Fruit fly (Drosophila melanogaster) whole organism, embryonic: ENCODE results near the gene CG5096.
A peak's percentile ranks its signal among the peaks of the same experiment; 100 is the strongest.

Source experiments
- B-H1 ChIP-seq: fragments of 200-800 bp; sonication (Bioruptor generic); IDR thresholded peaks from 3 replicates; pipeline ENCODE4 v1.3.6; 2022; ENCODE audit warnings: missing biosample characterization, missing genetic modification characterization
- CG1233 ChIP-seq: fragments of 200-800 bp; sonication (Bioruptor generic); optimal IDR thresholded peaks from 4 replicates; lab custom pipeline; 2018; ENCODE audit warnings: missing biosample characterization, mild to moderate bottlenecking, missing genetic modification characterization
- CG14710 ChIP-seq: fragments of 200-800 bp; sonication (Bioruptor generic); optimal IDR thresholded peaks from 3 replicates; lab custom pipeline; 2019; ENCODE audit warnings: missing biosample characterization, mild to moderate bottlenecking, missing genetic modification characterization, moderate library complexity
- CG16813 ChIP-seq: fragments of 200-800 bp; sonication (Bioruptor generic); IDR thresholded peaks from 3 replicates; pipeline ENCODE4 v1.3.6; 2022; ENCODE audit warnings: missing biosample characterization, missing genetic modification characterization; ENCODE audit not compliant: partially characterized antibody
- CG18619 ChIP-seq: fragments of 200-800 bp; sonication (Bioruptor generic); optimal IDR thresholded peaks from 3 replicates; lab custom pipeline; 2017; ENCODE audit warnings: missing biosample characterization, mild to moderate bottlenecking, missing genetic modification characterization
- CG2129 ChIP-seq: fragments of 200-800 bp; sonication (Bioruptor generic); IDR thresholded peaks from 2 replicates; pipeline ENCODE4 v1.3.6; 2022; ENCODE audit warnings: missing biosample characterization, missing genetic modification characterization; ENCODE audit not compliant: partially characterized antibody
- CG33557 ChIP-seq: fragments of 200-800 bp; sonication (Bioruptor generic); optimal IDR thresholded peaks from 2 replicates; lab custom pipeline; 2019; ENCODE audit warnings: missing biosample characterization, mild to moderate bottlenecking, missing genetic modification characterization, moderate library complexity
- CG3838 ChIP-seq: fragments of 200-800 bp; sonication (Bioruptor generic); optimal IDR thresholded peaks from 3 replicates; lab custom pipeline; 2016; ENCODE audit warnings: missing biosample characterization, missing genetic modification characterization
- CG43689 ChIP-seq: fragments of 200-800 bp; sonication (Bioruptor generic); IDR thresholded peaks from 2 replicates; pipeline ENCODE4 v1.3.6; 2022; ENCODE audit warnings: missing biosample characterization, missing genetic modification characterization
- CG7963 ChIP-seq: fragments of 200-800 bp; sonication (Bioruptor generic); IDR thresholded peaks from 3 replicates; pipeline ENCODE4 v1.3.6; 2022; ENCODE audit warnings: missing biosample characterization, missing genetic modification characterization; ENCODE audit not compliant: partially characterized antibody
- CG8388 ChIP-seq: fragments of 200-800 bp; sonication (Bioruptor generic); optimal IDR thresholded peaks from 2 replicates; lab custom pipeline; 2019; ENCODE audit warnings: missing biosample characterization, mild to moderate bottlenecking, missing genetic modification characterization, moderate library complexity
- CG8944 ChIP-seq: fragments of 200-800 bp; sonication (Bioruptor generic); optimal IDR thresholded peaks from 3 replicates; lab custom pipeline; 2016; ENCODE audit warnings: missing biosample characterization, missing genetic modification characterization
- CG9727 ChIP-seq: fragments of 200-800 bp; sonication (Bioruptor generic); optimal IDR thresholded peaks from 3 replicates; lab custom pipeline; 2017; ENCODE audit warnings: missing biosample characterization, mild to moderate bottlenecking, missing genetic modification characterization
- CG9876 ChIP-seq: fragments of 200-800 bp; sonication (Bioruptor generic); optimal IDR thresholded peaks from 2 replicates; lab custom pipeline; 2016; ENCODE audit warnings: missing biosample characterization, missing genetic modification characterization
- CG9932 ChIP-seq: fragments of 200-800 bp; sonication (Bioruptor generic); IDR thresholded peaks from 2 replicates; pipeline ENCODE4 v1.3.6; 2022; ENCODE audit warnings: missing biosample characterization, missing genetic modification characterization
- CHES-1-like ChIP-seq: fragments of 200-800 bp; sonication (Bioruptor generic); optimal IDR thresholded peaks from 2 replicates; lab custom pipeline; 2016; ENCODE audit warnings: missing biosample characterization, missing genetic modification characterization
- Dek ChIP-seq: fragments of 200-800 bp; sonication (Bioruptor generic); optimal IDR thresholded peaks from 3 replicates; lab custom pipeline; 2019; ENCODE audit warnings: missing biosample characterization, mild to moderate bottlenecking, missing genetic modification characterization, moderate library complexity
- Ets97D ChIP-seq: fragments of 200-800 bp; sonication (Bioruptor generic); optimal IDR thresholded peaks from 3 replicates; lab custom pipeline; 2016; ENCODE audit warnings: missing biosample characterization, missing genetic modification characterization
- Gsc ChIP-seq: fragments of 200-800 bp; sonication (Bioruptor generic); IDR thresholded peaks from 2 replicates; pipeline ENCODE4 v1.3.6; 2022; ENCODE audit warnings: missing biosample characterization, missing genetic modification characterization
- HLH54F ChIP-seq: fragments of 200-800 bp; sonication (Bioruptor generic); optimal IDR thresholded peaks from 3 replicates; lab custom pipeline; 2016; ENCODE audit warnings: missing biosample characterization, missing genetic modification characterization
- Hand ChIP-seq: fragments of 200-800 bp; sonication (Bioruptor generic); optimal IDR thresholded peaks from 2 replicates; lab custom pipeline; 2017; ENCODE audit warnings: mild to moderate bottlenecking, missing biosample characterization, missing genetic modification reagents, missing genetic modification characterization
- Hmx ChIP-seq: fragments of 200-800 bp; sonication (Bioruptor generic); optimal IDR thresholded peaks from 2 replicates; lab custom pipeline; 2016; ENCODE audit warnings: missing biosample characterization, missing genetic modification characterization
- Jarid2 ChIP-seq: fragments of 200-800 bp; sonication (Bioruptor generic); optimal IDR thresholded peaks from 3 replicates; lab custom pipeline; 2017; ENCODE audit warnings: mild to moderate bottlenecking, missing biosample characterization, missing genetic modification reagents, missing genetic modification characterization
- MBD-R2 ChIP-seq: fragments of 200-800 bp; sonication (Bioruptor generic); IDR thresholded peaks from 2 replicates; pipeline ENCODE4 v1.3.6; 2022; ENCODE audit warnings: missing biosample characterization, missing genetic modification characterization
- Oaz ChIP-seq: fragments of 200-800 bp; sonication (Bioruptor generic); IDR thresholded peaks from 2 replicates; pipeline ENCODE4 v1.3.6; 2022; ENCODE audit warnings: missing biosample characterization, missing genetic modification characterization
- Optix ChIP-seq: fragments of 200-800 bp; sonication (Bioruptor generic); IDR thresholded peaks from 3 replicates; pipeline ENCODE4 v1.3.6; 2022; ENCODE audit warnings: missing biosample characterization, missing genetic modification characterization
- Ptx1 ChIP-seq: fragments of 200-800 bp; sonication (Bioruptor generic); IDR thresholded peaks from 2 replicates; pipeline ENCODE4 v1.3.6; 2022; ENCODE audit warnings: missing biosample characterization, missing genetic modification characterization
- Rfx ChIP-seq: fragments of 200-800 bp; sonication (Bioruptor generic); IDR thresholded peaks from 2 replicates; pipeline ENCODE4 v1.3.6; 2022; ENCODE audit warnings: missing biosample characterization, missing genetic modification characterization
- Sry-β ChIP-seq: fragments of 200-800 bp; sonication (Bioruptor generic); optimal IDR thresholded peaks from 2 replicates; lab custom pipeline; 2018; ENCODE audit warnings: missing biosample characterization, mild to moderate bottlenecking, missing genetic modification characterization, moderate library complexity
- bbx ChIP-seq: fragments of 200-800 bp; sonication (Bioruptor generic); IDR thresholded peaks from 2 replicates; pipeline ENCODE4 v1.3.6; 2022; ENCODE audit warnings: missing biosample characterization, missing genetic modification characterization; ENCODE audit not compliant: partially characterized antibody
- bsh ChIP-seq, 2 experiments: fragments of 200-800 bp; sonication (Bioruptor generic); optimal IDR thresholded peaks; 2 replicates each; lab custom pipeline; 2017 to 2018; ENCODE audit warnings: mild to moderate bottlenecking in 2 of 2, missing biosample characterization in 2 of 2, missing genetic modification characterization in 2 of 2, moderate library complexity in 1 of 2
- caup ChIP-seq: fragments of 200-800 bp; sonication (Bioruptor generic); optimal IDR thresholded peaks from 3 replicates; lab custom pipeline; 2017; ENCODE audit warnings: missing biosample characterization, mild to moderate bottlenecking, missing genetic modification characterization, moderate library complexity; ENCODE audit not compliant: severe bottlenecking
- chif ChIP-seq, 2 experiments: fragments of 200-800 bp; sonication (Bioruptor generic); optimal IDR thresholded peaks; 3 replicates each; lab custom pipeline; 2016; ENCODE audit warnings: missing biosample characterization in 2 of 2, missing genetic modification characterization in 2 of 2
- ci ChIP-seq: fragments of 200-800 bp; sonication (Bioruptor generic); IDR thresholded peaks from 3 replicates; pipeline ENCODE4 v1.3.6; 2022; ENCODE audit warnings: missing biosample characterization, missing genetic modification characterization
- crol ChIP-seq: fragments of 200-800 bp; sonication (Bioruptor generic); IDR thresholded peaks from 2 replicates; pipeline ENCODE4 v1.3.6; 2022; ENCODE audit warnings: missing biosample characterization, missing genetic modification characterization
- crp ChIP-seq, 2 experiments: fragments of 200-800 bp; sonication (Bioruptor generic); optimal IDR thresholded peaks; 2 replicates in 1 of 2; 3 replicates in 1 of 2; lab custom pipeline; 2017; ENCODE audit warnings: missing biosample characterization in 2 of 2, missing genetic modification characterization in 2 of 2, mild to moderate bottlenecking in 1 of 2, moderate library complexity in 1 of 2
- dm ChIP-seq: fragments of 200-800 bp; sonication (Bioruptor generic); optimal IDR thresholded peaks from 3 replicates; lab custom pipeline; 2016; ENCODE audit warnings: missing biosample characterization, missing genetic modification characterization
- ind ChIP-seq: fragments of 200-800 bp; sonication (Bioruptor generic); optimal IDR thresholded peaks from 3 replicates; lab custom pipeline; 2016; ENCODE audit warnings: missing biosample characterization, missing genetic modification characterization
- lab ChIP-seq: fragments of 200-800 bp; sonication (Bioruptor generic); optimal IDR thresholded peaks from 3 replicates; lab custom pipeline; 2017; ENCODE audit warnings: missing biosample characterization, missing genetic modification characterization, mild to moderate bottlenecking, moderate library complexity, missing genetic modification reagents
- pb ChIP-seq: fragments of 200-800 bp; sonication (Bioruptor generic); optimal IDR thresholded peaks from 3 replicates; lab custom pipeline; 2016; ENCODE audit warnings: missing biosample characterization, missing genetic modification characterization
- pzg ChIP-seq: fragments of 200-800 bp; sonication (Bioruptor generic); optimal IDR thresholded peaks from 3 replicates; lab custom pipeline; 2018; ENCODE audit warnings: missing biosample characterization, mild to moderate bottlenecking, missing genetic modification characterization, moderate library complexity
- salm ChIP-seq: fragments of 200-800 bp; sonication (Bioruptor generic); optimal IDR thresholded peaks from 2 replicates; lab custom pipeline; 2018; ENCODE audit warnings: missing biosample characterization, mild to moderate bottlenecking, missing genetic modification characterization
- sens-2 ChIP-seq: fragments of 200-800 bp; sonication (Bioruptor generic); IDR thresholded peaks from 2 replicates; pipeline ENCODE4 v1.3.6; 2022; ENCODE audit warnings: missing biosample characterization, missing genetic modification characterization
- shn ChIP-seq: fragments of 200-800 bp; sonication (Bioruptor generic); optimal IDR thresholded peaks from 3 replicates; lab custom pipeline; 2016; ENCODE audit warnings: missing biosample characterization, missing genetic modification characterization
- sqz ChIP-seq: fragments of 200-800 bp; sonication (Bioruptor generic); optimal IDR thresholded peaks from 3 replicates; lab custom pipeline; 2018; ENCODE audit warnings: missing biosample characterization, mild to moderate bottlenecking, missing genetic modification characterization
- vfl ChIP-seq: fragments of 200-800 bp; sonication (Bioruptor generic); optimal IDR thresholded peaks from 2 replicates; lab custom pipeline; 2016; ENCODE audit warnings: missing biosample characterization, missing genetic modification characterization
- vvl ChIP-seq: fragments of 200-800 bp; sonication (Bioruptor generic); IDR thresholded peaks from 2 replicates; pipeline ENCODE4 v1.3.6; 2022; ENCODE audit warnings: missing biosample characterization, missing genetic modification characterization
- zfh1 ChIP-seq: fragments of 200-800 bp; sonication (Bioruptor generic); IDR thresholded peaks from 3 replicates; pipeline ENCODE4 v1.3.6; 2022; ENCODE audit warnings: missing biosample characterization, missing genetic modification characterization
- zfh2 ChIP-seq: fragments of 200-800 bp; sonication (Bioruptor generic); optimal IDR thresholded peaks from 2 replicates; lab custom pipeline; 2016; ENCODE audit warnings: missing biosample characterization, missing genetic modification characterization

CG5096 gene

dm6 chr2L:10386208-10386805 lies 4.2 kb downstream of the CG5096 start, which contains the start of the genes Cdk1 and mRpS7 (continued):
- TF ChIP-seq CG9727 (GFP tag; lab: Kevin White, UChicago) (peak; percentile 77), Hand (GFP tag; lab: Kevin White, UChicago) (no peak), crp (GFP tag; optimal IDR thresholded peaks at IDR 0.05; lab: Kevin White, UChicago) (peak in 1 of 2 experiments; percentile 35), bbx (GFP tag; lab: Robert Waterston, UW) (no peak), pb (no peak), salm (tag; lab: Kevin White, UChicago) (peak; percentile 66), CG8388 (GFP tag; lab: Kevin White, UChicago) (peak; percentile 79), Hmx (GFP tag; lab: Kevin White, UChicago) (peak; percentile 37), Rfx (GFP tag; lab: Robert Waterston, UW) (peak; percentile 70), zfh2 (GFP tag; lab: Kevin White, UChicago) (peak; percentile 52), CG43689 (GFP tag; lab: Robert Waterston, UW) (no peak), Optix (no peak), CG8944 (peak; percentile 42), B-H1 (GFP tag; lab: Robert Waterston, UW) (peak; percentile 63), lab (GFP tag; lab: Kevin White, UChicago) (no peak), CG16813 (GFP tag; lab: Robert Waterston, UW) (no peak), CG1233 (GFP tag; lab: Kevin White, UChicago) (peak; percentile 66), sens-2 (GFP tag; lab: Robert Waterston, UW) (0 out of 2 replicates have a peak, but pooled peaks have one; percentile 20), Gsc (GFP tag; lab: Robert Waterston, UW) (no peak), dm (GFP tag; lab: Kevin White, UChicago) (peak; percentile 43), pzg (GFP tag; lab: Kevin White, UChicago) (peak; percentile 47), caup (GFP tag; lab: Kevin White, UChicago) (peak; percentile 52), sqz (GFP tag; lab: Kevin White, UChicago) (peak; percentile 39), shn (peak; percentile 31), vfl (GFP tag; lab: Kevin White, UChicago) (no peak), Oaz (GFP tag; lab: Robert Waterston, UW) (peak; percentile 45), zfh1 (GFP tag; lab: Robert Waterston, UW) (peak; percentile 73), HLH54F (GFP tag; lab: Kevin White, UChicago) (peak; percentile 64), ind (GFP tag; lab: Kevin White, UChicago) (peak; percentile 77), CG9932 (GFP tag; lab: Robert Waterston, UW) (peak; percentile 35; the same call in 1 of the 2 replicates), CG3838 (GFP tag; lab: Kevin White, UChicago) (peak; percentile 63), Jarid2 (GFP tag; lab: Kevin White, UChicago) (no peak), CG9876 (GFP tag; lab: Kevin White, UChicago) (no peak), MBD-R2 (GFP tag; lab: Robert Waterston, UW) (0 out of 2 replicates have a peak, but pooled peaks have one; percentile 18), bsh (GFP tag; optimal IDR thresholded peaks at IDR 0.05; lab: Kevin White, UChicago) (peak in 1 of 2 experiments; percentile 75), Dek (tag; lab: Kevin White, UChicago) (peak; percentile 81), CG18619 (GFP tag; lab: Kevin White, UChicago) (peak; percentile 72), Ptx1 (GFP tag; lab: Robert Waterston, UW) (peak; percentile 65), CG2129 (GFP tag; lab: Robert Waterston, UW) (no peak), CG14710 (peak; percentile 87), CG33557 (GFP tag; lab: Kevin White, UChicago) (peak; percentile 40), crol (GFP tag; lab: Robert Waterston, UW) (no peak), Sry-β (GFP tag; lab: Kevin White, UChicago) (no peak), ci (GFP tag; lab: Robert Waterston, UW) (peak; percentile 82; the same call in 2 of the 3 replicates), Ets97D (GFP tag; lab: Kevin White, UChicago) (peak; percentile 31), chif (GFP tag; optimal IDR thresholded peaks at IDR 0.05; lab: Kevin White, UChicago) (peak; percentile 17 to 53), CG7963 (GFP tag; lab: Robert Waterston, UW) (no peak), vvl (GFP tag; lab: Robert Waterston, UW) (peak; percentile 77), CHES-1-like (GFP tag; lab: Kevin White, UChicago) (peak; percentile 47)
